Fruit fly (Drosophila melanogaster) whole organism, embryonic: ENCODE data around the gene Teh2.

ENCODE experiments used
- Atf-2 ChIP-seq: fragments of 200-800 bp; sonication (Bioruptor generic); optimal IDR thresholded peaks from 2 replicates; lab custom pipeline; 2016; ENCODE audit warnings: missing biosample characterization, missing genetic modification characterization
- Bteb2 ChIP-seq: fragments of 200-800 bp; sonication (Bioruptor generic); optimal IDR thresholded peaks from 2 replicates; lab custom pipeline; 2016; ENCODE audit warnings: missing biosample characterization, missing genetic modification characterization
- CG15696 ChIP-seq: fragments of 200-800 bp; sonication (Bioruptor generic); optimal IDR thresholded peaks from 2 replicates; lab custom pipeline; 2019; ENCODE audit warnings: missing biosample characterization, mild to moderate bottlenecking, missing genetic modification characterization, moderate library complexity
- CG16813 ChIP-seq: fragments of 200-800 bp; sonication (Bioruptor generic); IDR thresholded peaks from 3 replicates; pipeline ENCODE4 v1.3.6; 2022; ENCODE audit warnings: missing biosample characterization, missing genetic modification characterization; ENCODE audit not compliant: partially characterized antibody
- CG16863 ChIP-seq: fragments of 200-800 bp; sonication (Bioruptor generic); optimal IDR thresholded peaks from 3 replicates; lab custom pipeline; 2016; ENCODE audit warnings: missing biosample characterization, missing genetic modification characterization
- CG2129 ChIP-seq: fragments of 200-800 bp; sonication (Bioruptor generic); IDR thresholded peaks from 2 replicates; pipeline ENCODE4 v1.3.6; 2022; ENCODE audit warnings: missing biosample characterization, missing genetic modification characterization; ENCODE audit not compliant: partially characterized antibody
- CG2712 ChIP-seq: fragments of 200-800 bp; optimal IDR thresholded peaks from 3 replicates; lab custom pipeline; 2019; ENCODE audit warnings: missing biosample characterization, mild to moderate bottlenecking, missing genetic modification characterization, moderate library complexity
- CG31388 ChIP-seq: fragments of 200-800 bp; sonication (Bioruptor generic); optimal IDR thresholded peaks from 2 replicates; lab custom pipeline; 2016; ENCODE audit warnings: missing biosample characterization, missing genetic modification characterization
- CG3407 ChIP-seq: fragments of 200-800 bp; sonication (Bioruptor generic); optimal IDR thresholded peaks from 2 replicates; lab custom pipeline; 2018; ENCODE audit warnings: missing biosample characterization, mild to moderate bottlenecking, missing genetic modification characterization
- CG34224 ChIP-seq: fragments of 200-800 bp; sonication (Bioruptor generic); IDR thresholded peaks from 3 replicates; pipeline ENCODE4 v1.3.6; 2022; ENCODE audit warnings: missing biosample characterization, missing genetic modification characterization; ENCODE audit not compliant: partially characterized antibody
- CG4282 ChIP-seq: fragments of 200-800 bp; sonication (Bioruptor generic); optimal IDR thresholded peaks from 2 replicates; lab custom pipeline; 2016; ENCODE audit warnings: missing biosample characterization, missing genetic modification characterization
- CG5953 ChIP-seq: fragments of 200-800 bp; sonication (Bioruptor generic); IDR thresholded peaks from 2 replicates; pipeline ENCODE4 v1.3.6; 2022; ENCODE audit warnings: missing biosample characterization, missing genetic modification characterization
- CG6791 ChIP-seq: fragments of 200-800 bp; sonication (Bioruptor generic); IDR thresholded peaks from 3 replicates; pipeline ENCODE4 v1.3.6; 2022; ENCODE audit warnings: missing biosample characterization, missing genetic modification characterization; ENCODE audit not compliant: partially characterized antibody
- CG7357 ChIP-seq: fragments of 200-800 bp; sonication (Bioruptor generic); IDR thresholded peaks from 3 replicates; pipeline ENCODE4 v1.3.6; 2022; ENCODE audit warnings: missing biosample characterization, missing genetic modification characterization
- CG7786 ChIP-seq: fragments of 200-800 bp; sonication (Bioruptor generic); optimal IDR thresholded peaks from 2 replicates; lab custom pipeline; 2016; ENCODE audit warnings: missing biosample characterization, missing genetic modification characterization
- Dad ChIP-seq: fragments of 200-800 bp; sonication (Bioruptor generic); optimal IDR thresholded peaks from 3 replicates; lab custom pipeline; 2016; ENCODE audit warnings: missing biosample characterization, missing genetic modification characterization
- Dbx ChIP-seq: fragments of 200-800 bp; sonication (Bioruptor generic); IDR thresholded peaks from 3 replicates; pipeline ENCODE4 v1.3.6; 2022; ENCODE audit warnings: missing biosample characterization, missing genetic modification characterization
- E2f1 ChIP-seq: fragments of 200-800 bp; sonication (Bioruptor generic); IDR thresholded peaks from 2 replicates; pipeline ENCODE4 v1.3.6; 2022; ENCODE audit warnings: missing biosample characterization, missing genetic modification characterization
- ERR ChIP-seq: fragments of 200-800 bp; sonication (Bioruptor generic); optimal IDR thresholded peaks from 2 replicates; lab custom pipeline; 2016; ENCODE audit warnings: missing biosample characterization, missing genetic modification characterization
- Eip74EF ChIP-seq, 2 experiments: fragments of 200-800 bp in 1 of 2; fragments of >200 bp in 1 of 2; sonication (Bioruptor generic) in 1 of 2; optimal IDR thresholded peaks; 2 replicates each; lab custom pipeline; 2017 to 2019; ENCODE audit warnings: missing biosample characterization in 2 of 2, missing genetic modification characterization in 2 of 2, mild to moderate bottlenecking in 1 of 2, moderate library complexity in 1 of 2
- Elba2 ChIP-seq: fragments of 200-800 bp; sonication (Bioruptor generic); optimal IDR thresholded peaks from 3 replicates; lab custom pipeline; 2016; ENCODE audit warnings: missing biosample characterization, missing genetic modification characterization
- Ets97D ChIP-seq: fragments of 200-800 bp; sonication (Bioruptor generic); optimal IDR thresholded peaks from 3 replicates; lab custom pipeline; 2016; ENCODE audit warnings: missing biosample characterization, missing genetic modification characterization
- Gsc ChIP-seq: fragments of 200-800 bp; sonication (Bioruptor generic); IDR thresholded peaks from 2 replicates; pipeline ENCODE4 v1.3.6; 2022; ENCODE audit warnings: missing biosample characterization, missing genetic modification characterization
- Hr39 ChIP-seq: fragments of >200 bp; optimal IDR thresholded peaks from 2 replicates; lab custom pipeline; 2017
- Med ChIP-seq: fragments of 200-800 bp; sonication (Bioruptor generic); peaks from one replicate; lab custom pipeline; 2016; ENCODE audit warnings: missing biosample characterization, missing genetic modification characterization, mild to moderate bottlenecking, inconsistent platforms, moderate library complexity
- NFAT ChIP-seq: fragments of 200-800 bp; sonication (Bioruptor generic); IDR thresholded peaks from 2 replicates; pipeline ENCODE4 v1.3.6; 2022; ENCODE audit warnings: missing biosample characterization, missing genetic modification characterization
- Opbp ChIP-seq: fragments of 200-800 bp; sonication (Bioruptor generic); IDR thresholded peaks from 3 replicates; pipeline ENCODE4 v1.3.6; 2022; ENCODE audit warnings: missing biosample characterization, missing genetic modification characterization; ENCODE audit not compliant: partially characterized antibody
- Rx ChIP-seq: fragments of 200-800 bp; sonication (Bioruptor generic); IDR thresholded peaks from 2 replicates; pipeline ENCODE4 v1.3.6; 2022; ENCODE audit warnings: missing biosample characterization, missing genetic modification characterization
- Side ChIP-seq: fragments of 200-800 bp; sonication (Bioruptor generic); optimal IDR thresholded peaks from 2 replicates; lab custom pipeline; 2016; ENCODE audit warnings: missing biosample characterization, missing genetic modification characterization
- Sox102F ChIP-seq: fragments of 200-800 bp; sonication (Bioruptor generic); optimal IDR thresholded peaks from 2 replicates; lab custom pipeline; 2018; ENCODE audit warnings: missing biosample characterization, mild to moderate bottlenecking, missing genetic modification characterization, moderate library complexity
- Ssrp ChIP-seq: fragments of 200-800 bp; sonication (Bioruptor generic); optimal IDR thresholded peaks from 2 replicates; lab custom pipeline; 2018; ENCODE audit warnings: missing biosample characterization, mild to moderate bottlenecking, missing genetic modification characterization, moderate library complexity
- Vsx1 ChIP-seq: fragments of 200-800 bp; sonication (Bioruptor generic); optimal IDR thresholded peaks from 2 replicates; lab custom pipeline; 2017; ENCODE audit warnings: missing biosample characterization, mild to moderate bottlenecking, missing genetic modification characterization, missing genetic modification reagents
- aop ChIP-seq: fragments of 200-800 bp; sonication (Bioruptor generic); IDR thresholded peaks from 2 replicates; pipeline ENCODE4 v1.3.6; 2022; ENCODE audit warnings: missing biosample characterization, missing genetic modification characterization
- br ChIP-seq: fragments of >200 bp; optimal IDR thresholded peaks from 2 replicates; lab custom pipeline; 2017
- chm ChIP-seq: fragments of 200-800 bp; sonication (Bioruptor generic); IDR thresholded peaks from 2 replicates; pipeline ENCODE4 v1.3.6; 2022; ENCODE audit warnings: missing biosample characterization, missing genetic modification characterization
- dmrt11E ChIP-seq: fragments of 200-800 bp; sonication (Bioruptor generic); optimal IDR thresholded peaks from 3 replicates; lab custom pipeline; 2018; ENCODE audit warnings: missing biosample characterization, mild to moderate bottlenecking, missing genetic modification characterization, moderate library complexity
- eve ChIP-seq, 2 experiments: fragments of >200 bp; optimal IDR thresholded peaks; 2 replicates each; lab custom pipeline; 2017; ENCODE audit warnings: missing biosample characterization in 2 of 2, missing genetic modification characterization in 2 of 2
- ewg ChIP-seq: fragments of 200-800 bp; sonication (Bioruptor generic); optimal IDR thresholded peaks from 3 replicates; lab custom pipeline; 2017; ENCODE audit warnings: mild to moderate bottlenecking, missing biosample characterization, missing genetic modification reagents, missing genetic modification characterization
- gfzf ChIP-seq: fragments of 200-800 bp; sonication (Bioruptor generic); optimal IDR thresholded peaks from 2 replicates; lab custom pipeline; 2016; ENCODE audit warnings: missing biosample characterization, mild to moderate bottlenecking, missing genetic modification characterization, moderate library complexity
- grn ChIP-seq: fragments of 200-800 bp; sonication (Bioruptor generic); optimal IDR thresholded peaks from 3 replicates; lab custom pipeline; 2017; ENCODE audit warnings: missing biosample characterization, missing genetic modification characterization
- gsb ChIP-seq: fragments of 200-800 bp; sonication (Bioruptor generic); IDR thresholded peaks from 2 replicates; pipeline ENCODE4 v1.3.6; 2022; ENCODE audit warnings: missing biosample characterization, missing genetic modification characterization
- ham ChIP-seq: fragments of 200-800 bp; sonication (Bioruptor generic); IDR thresholded peaks from 2 replicates; pipeline ENCODE4 v1.3.6; 2022; ENCODE audit warnings: missing biosample characterization, missing genetic modification characterization
- nau ChIP-seq: fragments of 200-800 bp; sonication (Bioruptor generic); optimal IDR thresholded peaks from 3 replicates; lab custom pipeline; 2017; ENCODE audit warnings: missing biosample characterization, mild to moderate bottlenecking, missing genetic modification characterization, missing genetic modification reagents
- org-1 ChIP-seq: fragments of 200-800 bp; sonication (Bioruptor generic); optimal IDR thresholded peaks from 2 replicates; lab custom pipeline; 2017; ENCODE audit warnings: missing biosample characterization, missing genetic modification characterization
- p53 ChIP-seq: fragments of 200-800 bp; sonication (Bioruptor generic); optimal IDR thresholded peaks from 2 replicates; lab custom pipeline; 2016; ENCODE audit warnings: missing biosample characterization, missing genetic modification characterization
- phol ChIP-seq: fragments of 200-800 bp; sonication (Bioruptor generic); optimal IDR thresholded peaks from 3 replicates; lab custom pipeline; 2018; ENCODE audit warnings: missing biosample characterization, mild to moderate bottlenecking, missing genetic modification characterization, moderate library complexity
- sna ChIP-seq: fragments of 200-800 bp; sonication (Bioruptor generic); IDR thresholded peaks from 2 replicates; pipeline ENCODE4 v1.3.6; 2022; ENCODE audit warnings: missing biosample characterization, missing genetic modification characterization; ENCODE audit not compliant: partially characterized antibody
- sr ChIP-seq: fragments of 200-800 bp; sonication (Bioruptor generic); IDR thresholded peaks from 3 replicates; pipeline ENCODE4 v1.3.6; 2022; ENCODE audit warnings: missing biosample characterization, missing genetic modification characterization
- ssp ChIP-seq: fragments of 200-800 bp; sonication (Bioruptor generic); IDR thresholded peaks from 2 replicates; pipeline ENCODE4 v1.3.6; 2022; ENCODE audit warnings: missing biosample characterization, missing genetic modification characterization
- tll ChIP-seq, 2 experiments: fragments of 200-800 bp in 1 of 2; fragments of >200 bp in 1 of 2; sonication (Bioruptor generic) in 1 of 2; optimal IDR thresholded peaks; 2 replicates each; lab custom pipeline; 2017 to 2019; ENCODE audit warnings: missing biosample characterization in 2 of 2, missing genetic modification characterization in 2 of 2, mild to moderate bottlenecking in 1 of 2, moderate library complexity in 1 of 2

Teh2 gene

dm6 chr3L:4232724-4233367, 45.0 kb upstream of the Teh2 start (continued):
- TF ChIP-seq CG31388, result no peak
- TF ChIP-seq CG16813 (GFP tag; lab: Robert Waterston, UW), result no peak
- peak; percentile 73 for TF ChIP-seq Med (GFP tag; lab: Kevin White, UChicago)
- TF ChIP-seq Dbx, result no peak
- no peak for TF ChIP-seq Atf-2 (GFP tag; lab: Kevin White, UChicago)
- no peak for TF ChIP-seq CG7786 (GFP tag; lab: Kevin White, UChicago)
- TF ChIP-seq chm (GFP tag; lab: Robert Waterston, UW), result no peak
- no peak for TF ChIP-seq CG7357 (GFP tag; lab: Robert Waterston, UW)
- no peak for TF ChIP-seq br (lab: Kevin White, UChicago)
- no peak for TF ChIP-seq gfzf (GFP tag; lab: Kevin White, UChicago)
- peak; percentile 52 for TF ChIP-seq phol (tag; lab: Kevin White, UChicago)
- peak; percentile 36 for TF ChIP-seq dmrt11E
- no peak for TF ChIP-seq NFAT
- no peak for TF ChIP-seq grn (GFP tag; lab: Kevin White, UChicago)
- TF ChIP-seq Eip74EF (GFP tag; optimal IDR thresholded peaks at IDR 0.05; lab: Kevin White, UChicago), result no peak
- peak; percentile 2 for TF ChIP-seq Ets97D (GFP tag; lab: Kevin White, UChicago)
- TF ChIP-seq Opbp (GFP tag; lab: Robert Waterston, UW), result no peak
- peak; percentile 9 for TF ChIP-seq CG2712 (tag; lab: Kevin White, UChicago)
- TF ChIP-seq org-1 (GFP tag; lab: Kevin White, UChicago), result peak; percentile 2
- no peak for TF ChIP-seq Vsx1
- TF ChIP-seq Sox102F (GFP tag; lab: Kevin White, UChicago), result peak; percentile 45
- peak in 1 of 2 experiments; percentile 5 for TF ChIP-seq eve (GFP tag; optimal IDR thresholded peaks at IDR 0.05; lab: Kevin White, UChicago)
- TF ChIP-seq CG2129 (GFP tag; lab: Robert Waterston, UW), result no peak
- no peak for TF ChIP-seq Bteb2 (GFP tag; lab: Kevin White, UChicago)
- TF ChIP-seq CG16863 (GFP tag; lab: Kevin White, UChicago), result no peak
- no peak for TF ChIP-seq gsb
- no peak for TF ChIP-seq p53
- TF ChIP-seq CG5953 (GFP tag; lab: Robert Waterston, UW), result no peak
- TF ChIP-seq E2f1 (GFP tag; lab: Robert Waterston, UW), result no peak
- TF ChIP-seq nau (GFP tag; lab: Kevin White, UChicago), result no peak
- no peak for TF ChIP-seq CG34224
- TF ChIP-seq tll (GFP tag; optimal IDR thresholded peaks at IDR 0.05; lab: Kevin White, UChicago), result no peak
- TF ChIP-seq CG15696, result no peak
- no peak for TF ChIP-seq CG3407 (GFP tag; lab: Kevin White, UChicago)
- TF ChIP-seq CG6791, result no peak
- TF ChIP-seq CG4282 (GFP tag; lab: Kevin White, UChicago), result no peak
- no peak for TF ChIP-seq Elba2
- TF ChIP-seq Hr39, result no peak
- TF ChIP-seq Side (GFP tag; lab: Kevin White, UChicago), result no peak
- no peak for TF ChIP-seq aop (GFP tag; lab: Robert Waterston, UW)
- TF ChIP-seq sna (GFP tag; lab: Robert Waterston, UW), result no peak
- TF ChIP-seq Rx (GFP tag; lab: Robert Waterston, UW), result no peak
- TF ChIP-seq sr, result no peak
- TF ChIP-seq Gsc, result no peak
- TF ChIP-seq ham (GFP tag; lab: Robert Waterston, UW), result no peak
- TF ChIP-seq Ssrp, result peak; percentile 26
- no peak for TF ChIP-seq ssp (GFP tag; lab: Robert Waterston, UW)
- no peak for TF ChIP-seq Dad (GFP tag; lab: Kevin White, UChicago)
- no peak for TF ChIP-seq ewg (GFP tag; lab: Kevin White, UChicago)
- no peak for TF ChIP-seq ERR (GFP tag; lab: Kevin White, UChicago)
